Worm (Caenorhabditis elegans) whole organism, L4/young adult: ENCODE measurements around the gene W01G7.4.

Experiments
- W03F9.2 ChIP-seq: fragments of 150-350 bp; optimal IDR thresholded peaks from 2 replicates; lab custom pipeline; 2014; ENCODE audit warnings: missing biosample characterization, missing genetic modification characterization
- dao-5 ChIP-seq: sonication (generic microtip); optimal IDR thresholded peaks from 2 replicates; lab custom pipeline; 2016; ENCODE audit warnings: missing genotype, missing genetic modification characterization, moderate library complexity, missing compliant biosample characterization
- him-1 ChIP-seq: sonication (generic microtip); optimal IDR thresholded peaks from 2 replicates; lab custom pipeline; 2016; ENCODE audit warnings: missing genotype, missing genetic modification reagents, missing genetic modification characterization, missing compliant biosample characterization

DNA sequence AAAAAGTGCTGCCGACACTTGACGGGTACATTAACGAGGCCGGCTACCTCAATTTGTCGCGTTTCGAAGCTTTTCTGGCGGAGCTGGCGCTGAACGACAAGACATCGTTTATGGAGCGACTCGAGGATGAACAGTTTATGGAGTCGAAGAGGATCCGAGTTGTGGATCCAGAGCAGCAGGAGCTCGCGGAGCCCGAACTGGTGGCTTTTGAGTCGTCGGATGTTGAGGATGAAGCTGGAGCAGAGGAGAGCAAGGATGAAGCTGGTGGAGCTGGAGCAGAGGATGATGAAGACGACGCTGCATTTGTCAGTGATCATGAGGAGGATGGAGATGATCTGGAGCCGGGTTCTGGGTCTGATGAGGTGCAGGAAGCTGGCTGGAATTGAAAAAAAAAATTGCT lies 14.3 kb downstream of the W01G7.4 start:
- no peak for TF ChIP-seq dao-5 (tag; lab: Kevin White, UChicago)
- TF ChIP-seq him-1 (tag; lab: Kevin White, UChicago), result no peak
- no peak for TF ChIP-seq W03F9.2 (tag; lab: Kevin White, UChicago)
